Worm (Caenorhabditis elegans) whole organism, L4/young adult: Measurements from ENCODE around the gene srab-3.

ENCODE experiments used
- W03F9.2 ChIP-seq: fragments of 150-350 bp; optimal IDR thresholded peaks from 2 replicates; lab custom pipeline; 2014; ENCODE audit warnings: missing biosample characterization, missing genetic modification characterization
- dao-5 ChIP-seq: sonication (generic microtip); optimal IDR thresholded peaks from 2 replicates; lab custom pipeline; 2016; ENCODE audit warnings: missing genotype, missing genetic modification characterization, moderate library complexity, missing compliant biosample characterization
- him-1 ChIP-seq: sonication (generic microtip); optimal IDR thresholded peaks from 2 replicates; lab custom pipeline; 2016; ENCODE audit warnings: missing genotype, missing genetic modification reagents, missing genetic modification characterization, missing compliant biosample characterization

The srab-3 gene

ce11 chrV:5064761-5065421 lies 42.8 kb downstream of the srab-3 start, which contains the start of gene mlk-1:
mlk-1 (minus strand) TSS chrV:5064811.
- TF ChIP-seq him-1 (tag; lab: Kevin White, UChicago): peak; percentile 37
- TF ChIP-seq W03F9.2 (tag; lab: Kevin White, UChicago): no peak
- TF ChIP-seq dao-5 (tag; lab: Kevin White, UChicago): no peak
